Worm (Caenorhabditis elegans) whole organism, midembryonic: ENCODE measurements around the gene ZC190.7.

Experiments used
- flt-1 ChIP-seq: fragments of 200-800 bp; sonication (Bioruptor generic); IDR thresholded peaks from 2 replicates; pipeline ENCODE4 v1.3.6; 2022; ENCODE audit warnings: missing genetic modification characterization, missing compliant biosample characterization
- ref-1 ChIP-seq: fragments of 200-800 bp; sonication (Bioruptor generic); conservative IDR thresholded peaks from 2 replicates; pipeline ENCODE4 v1.3.6; 2022; ENCODE audit warnings: missing genetic modification reagents, missing genetic modification characterization, missing compliant biosample characterization
- tab-1 ChIP-seq: fragments of 200-800 bp; sonication (Bioruptor generic); IDR thresholded peaks from 2 replicates; pipeline ENCODE4 v1.3.6; 2022; ENCODE audit warnings: missing genetic modification characterization, missing compliant biosample characterization
- ztf-23 ChIP-seq: fragments of 200-800 bp; sonication (Bioruptor generic); IDR thresholded peaks from 2 replicates; pipeline ENCODE4 v1.3.6; 2022; ENCODE audit warnings: missing genetic modification reagents, missing genetic modification characterization, missing compliant biosample characterization
- ztf-29 ChIP-seq: fragments of 200-800 bp; sonication (Bioruptor generic); IDR thresholded peaks from 2 replicates; pipeline ENCODE4 v1.3.6; 2022; ENCODE audit warnings: missing genetic modification reagents, missing genetic modification characterization, missing compliant biosample characterization

DNA sequence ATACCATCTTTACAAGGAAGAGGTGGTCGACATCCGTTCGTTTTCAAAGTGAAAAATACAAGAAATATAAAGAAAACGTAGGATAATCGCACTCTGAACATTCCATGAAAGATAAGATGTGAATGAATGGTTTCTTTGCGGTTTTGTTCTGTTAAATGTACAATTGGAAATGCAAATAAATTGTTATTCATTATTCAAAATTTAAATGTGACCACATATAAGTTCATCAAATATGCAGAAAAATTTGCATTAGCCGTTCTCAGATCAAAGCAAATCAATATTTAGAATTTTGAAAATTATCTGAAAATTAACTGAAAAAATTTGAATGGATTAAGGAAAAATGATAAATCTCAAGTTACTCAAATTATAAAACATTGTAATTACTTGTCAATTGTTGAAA, 25.2 kb upstream of the ZC190.7 start, which contains the start of gene ZC178.2:
- TF ChIP-seq ztf-29 (GFP tag; lab: Robert Waterston, UW) (no peak), tab-1 (GFP tag; lab: Robert Waterston, UW) (no peak), ztf-23 (GFP tag; lab: Robert Waterston, UW) (no peak), flt-1 (GFP tag; lab: Robert Waterston, UW) (no peak), ref-1 (GFP tag; lab: Robert Waterston, UW) (no peak)
